Worm (Caenorhabditis elegans): ENCODE results near the gene col-164.

col-164 gene

DNA sequence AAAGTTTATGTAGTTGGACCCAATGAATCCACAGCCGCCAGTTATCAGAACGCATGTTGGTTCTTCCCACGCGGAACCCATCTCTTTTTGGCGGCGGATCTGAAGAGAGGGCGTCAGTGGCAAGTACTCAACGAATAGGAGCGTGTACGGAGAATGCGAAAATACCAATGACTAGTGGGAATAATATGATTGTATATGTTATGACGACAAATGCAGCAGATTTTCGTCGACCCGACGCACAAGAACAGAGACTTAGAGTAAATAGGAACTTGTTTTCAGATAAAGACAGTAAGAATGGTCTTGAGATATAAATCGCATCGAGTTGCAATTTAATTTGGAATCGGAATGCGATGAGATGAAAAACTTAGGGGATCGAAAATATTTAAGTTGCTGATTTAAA lies 19.7 kb downstream of the col-164 start, which contains the start of gene bus-5:
bus-5 (minus strand) TSS at position 101 of the 400 bp plus-strand sequence.
- TF ChIP-seq egl-5 (tag; optimal IDR thresholded peaks at IDR 0.05) (no peak), elt-3 (tag; optimal IDR thresholded peaks at IDR 0.05) (no peak), ceh-82 (tag; optimal IDR thresholded peaks at IDR 0.05) (no peak), mdl-1 (tag; optimal IDR thresholded peaks at IDR 0.05) (no peak), unc-39 (tag; optimal IDR thresholded peaks at IDR 0.05) (no peak)

DNA sequence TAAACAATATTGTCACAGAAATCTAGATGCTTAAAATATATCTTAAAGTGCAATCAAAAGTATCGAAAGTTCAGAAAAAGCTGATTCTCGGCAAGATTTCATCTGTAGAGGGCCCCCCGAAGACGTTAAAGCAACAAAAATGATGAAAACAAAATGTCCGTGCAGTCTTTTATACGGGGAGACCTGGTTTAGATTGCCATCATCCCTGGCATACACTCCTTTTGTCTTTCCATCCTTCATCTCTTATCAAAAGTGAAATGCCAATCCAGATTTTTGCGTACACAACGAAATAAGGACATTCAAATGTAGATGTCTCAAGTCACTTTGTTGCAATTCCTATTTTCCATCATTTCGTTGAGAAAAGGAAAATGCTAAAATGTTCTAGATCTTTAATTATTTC lies 20.9 kb downstream of the col-164 start:
- no peak for TF ChIP-seq lin-15B (tag; optimal IDR thresholded peaks at IDR 0.05)
- TF ChIP-seq skn-1 (tag; optimal IDR thresholded peaks at IDR 0.05): no peak
- TF ChIP-seq aly-2 (tag; optimal IDR thresholded peaks at IDR 0.05): no peak
- no peak for TF ChIP-seq zag-1 (tag; optimal IDR thresholded peaks at IDR 0.05)
- TF ChIP-seq elt-2 (tag; optimal IDR thresholded peaks at IDR 0.05): no peak
- TF ChIP-seq ZK546.5 (tag; optimal IDR thresholded peaks at IDR 0.05): no peak

- peak in 1 of 3 experiments; percentile 11 for TF ChIP-seq elt-3 (tag; optimal IDR thresholded peaks at IDR 0.05)
- peak; percentile 51 for TF ChIP-seq nhr-23 (tag; optimal IDR thresholded peaks at IDR 0.05)
- peak; percentile 66 for TF ChIP-seq nhr-25 (tag; optimal IDR thresholded peaks at IDR 0.05)
- no peak for TF ChIP-seq nfya-1 (tag; optimal IDR thresholded peaks at IDR 0.05; ENCODE audit: insufficient read depth)
- TF ChIP-seq nhr-43 (tag; optimal IDR thresholded peaks at IDR 0.05; ENCODE audit: poor library complexity, severe bottlenecking): peak; percentile 42
- TF ChIP-seq snpc-4 (tag; optimal IDR thresholded peaks at IDR 0.05): no peak
- peak; percentile 5 for TF ChIP-seq ama-1 (optimal IDR thresholded peaks at IDR 0.05)
These were observed 23.1 kb downstream of the col-164 start for ce11 chrX:2116304-2116867.

DNA sequence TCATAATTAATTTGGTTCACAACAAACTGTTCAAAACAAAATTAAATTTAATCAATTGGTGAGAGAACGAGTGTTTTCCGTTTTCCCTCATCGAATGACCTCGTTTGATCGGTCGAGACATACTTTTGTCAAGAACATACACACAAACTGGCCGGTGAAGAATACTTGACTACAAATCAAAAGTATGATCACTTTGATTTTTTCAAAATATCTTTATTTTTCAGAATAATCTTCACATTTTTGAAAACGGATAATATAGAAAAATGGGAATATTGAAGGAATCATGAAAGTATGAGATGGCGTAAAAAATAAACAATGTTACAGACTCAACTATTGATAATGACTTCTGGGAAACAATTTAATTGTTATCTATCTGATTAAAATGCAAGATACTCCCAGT lies 24.9 kb downstream of the col-164 start, which contains the start of gene swip-10:
swip-10 (minus strand) TSS at position 101 of the 400 bp plus-strand sequence.
- TF ChIP-seq nhr-11 (tag; optimal IDR thresholded peaks at IDR 0.05) (no peak), jun-1 (tag; optimal IDR thresholded peaks at IDR 0.05) (no peak), nhr-237 (tag; optimal IDR thresholded peaks at IDR 0.05) (no peak), ceh-16 (tag; optimal IDR thresholded peaks at IDR 0.05) (no peak), lsy-12 (tag; optimal IDR thresholded peaks at IDR 0.05) (no peak), skn-1 (tag; optimal IDR thresholded peaks at IDR 0.05) (no peak), ztf-11 (tag; optimal IDR thresholded peaks at IDR 0.05) (no peak), fkh-10 (GFP tag; optimal IDR thresholded peaks at IDR 0.05) (no peak), fkh-2 (tag; optimal IDR thresholded peaks at IDR 0.05) (no peak), R02D3.7 (tag; optimal IDR thresholded peaks at IDR 0.05) (no peak), zag-1 (tag; optimal IDR thresholded peaks at IDR 0.05) (no peak), egl-5 (tag; optimal IDR thresholded peaks at IDR 0.05) (no peak)

DNA sequence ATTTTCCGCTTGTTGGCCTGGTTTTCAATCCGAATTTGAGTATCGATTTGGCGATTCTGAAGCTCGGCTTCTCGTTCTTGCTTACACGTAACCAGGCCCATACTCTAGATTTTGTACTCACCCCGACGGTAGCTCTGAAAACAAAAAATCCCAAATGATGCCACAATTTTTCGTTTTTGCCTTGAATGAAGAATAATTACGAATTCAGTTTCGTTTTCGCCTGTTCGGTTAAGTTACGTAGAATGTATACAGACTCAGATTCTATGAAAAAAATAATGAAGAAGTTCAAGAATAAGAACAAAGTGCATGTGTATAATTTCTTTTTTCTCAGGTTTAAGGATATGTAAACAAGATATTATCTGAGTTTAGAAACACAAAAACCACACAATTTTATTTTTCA lies 27.7 kb downstream of the col-164 start, which contains the start of gene gpa-5:
gpa-5 (minus strand) TSS at position 101 of the 400 bp plus-strand sequence.
- TF ChIP-seq fkh-2 (tag; optimal IDR thresholded peaks at IDR 0.05) (no peak), zag-1 (tag; optimal IDR thresholded peaks at IDR 0.05) (no peak), unc-39 (tag; optimal IDR thresholded peaks at IDR 0.05) (no peak), R02D3.7 (tag; optimal IDR thresholded peaks at IDR 0.05) (no peak), elt-3 (tag; optimal IDR thresholded peaks at IDR 0.05) (no peak), nhr-43 (tag; optimal IDR thresholded peaks at IDR 0.05; ENCODE audit: poor library complexity, severe bottlenecking) (no peak), eor-1 (tag; optimal IDR thresholded peaks at IDR 0.05) (no peak), aly-2 (tag; optimal IDR thresholded peaks at IDR 0.05) (no peak), nhr-28 (tag; optimal IDR thresholded peaks at IDR 0.05) (no peak), nhr-76 (tag; optimal IDR thresholded peaks at IDR 0.05) (no peak)

ce11 chrX:2130141-2130540 lies 36.9 kb downstream of the col-164 start, which contains the start of gene F53B1.8:
Gene F53B1.8, minus strand, starts transcription at chrX:2130241.
- TF ChIP-seq unc-39 (tag; optimal IDR thresholded peaks at IDR 0.05): no peak

DNA sequence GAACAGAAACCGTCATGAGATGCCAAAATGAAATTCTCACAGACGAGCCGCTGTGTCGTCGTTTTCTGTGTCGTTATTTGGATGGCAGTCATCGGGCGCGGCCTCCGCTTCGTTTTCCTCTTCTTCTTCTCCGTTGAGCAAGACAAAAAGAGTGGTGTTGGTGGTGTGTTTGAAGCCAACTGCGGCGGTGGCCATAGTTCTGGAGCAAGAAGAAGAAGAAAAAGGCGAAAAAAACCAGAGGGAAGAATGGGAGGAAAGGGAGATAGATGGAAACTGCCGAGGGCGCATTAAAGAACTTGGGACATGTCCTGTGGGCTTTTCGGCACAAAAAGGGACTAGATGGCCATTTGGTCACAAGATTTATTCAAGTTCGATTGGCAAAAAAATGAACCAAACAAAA lies 38.4 kb downstream of the col-164 start, which contains the start of gene F53B1.9:
F53B1.9 (minus strand) TSS at position 195 of the 400 bp plus-strand sequence.
- TF ChIP-seq nfya-1 (tag; optimal IDR thresholded peaks at IDR 0.05; ENCODE audit: insufficient read depth): peak; percentile 15
- TF ChIP-seq lin-39 (tag; optimal IDR thresholded peaks at IDR 0.05): peak; percentile 50
- TF ChIP-seq hmg-11 (tag; optimal IDR thresholded peaks at IDR 0.05): peak; percentile 44
- no peak for TF ChIP-seq nhr-237 (tag; optimal IDR thresholded peaks at IDR 0.05)

Data from whole organism, L3 larva.